Worm (Caenorhabditis elegans) whole organism, L3 larva: Measurements from ENCODE around the gene frm-8.

Experiments
- ZK546.5 ChIP-seq: sonication (generic microtip); optimal IDR thresholded peaks from 2 replicates; lab custom pipeline; 2017; ENCODE audit warnings: missing biosample characterization, missing genetic modification characterization
- ceh-28 ChIP-seq: fragments of 150-350 bp; optimal IDR thresholded peaks from 2 replicates; lab custom pipeline; 2014; ENCODE audit warnings: missing biosample characterization, missing genetic modification reagents, missing genetic modification characterization
- ceh-82 ChIP-seq: fragments of 150-350 bp; optimal IDR thresholded peaks from 2 replicates; lab custom pipeline; 2014; ENCODE audit warnings: missing biosample characterization, missing genetic modification characterization
- ceh-9 ChIP-seq: sonication (generic microtip); optimal IDR thresholded peaks from 2 replicates; lab custom pipeline; 2018; ENCODE audit warnings: missing biosample characterization, missing genetic modification characterization
- daf-12 ChIP-seq: fragments of 150-350 bp; optimal IDR thresholded peaks from 2 replicates; lab custom pipeline; 2014; ENCODE audit warnings: missing biosample characterization, missing genetic modification reagents, missing genetic modification characterization
- egl-5 ChIP-seq: fragments of 150-350 bp; optimal IDR thresholded peaks from 2 replicates; lab custom pipeline; 2017; ENCODE audit warnings: missing biosample characterization, missing genetic modification reagents, missing genetic modification characterization, inconsistent platforms
- elt-1 ChIP-seq: fragments of 150-350 bp; optimal IDR thresholded peaks from 2 replicates; lab custom pipeline; 2014; ENCODE audit warnings: missing biosample characterization, missing genetic modification characterization
- elt-3 ChIP-seq, 3 experiments: fragments of 150-350 bp in 1 of 3; sonication (generic microtip) in 2 of 3; optimal IDR thresholded peaks; 2 replicates in 2 of 3; 4 replicates in 1 of 3; lab custom pipeline; 2014 to 2017; ENCODE audit warnings: missing biosample characterization in 3 of 3, missing genetic modification characterization in 3 of 3
- fkh-2 ChIP-seq: fragments of 150-350 bp; optimal IDR thresholded peaks from 2 replicates; lab custom pipeline; 2014; ENCODE audit warnings: missing biosample characterization, missing genetic modification reagents, missing genetic modification characterization
- fos-1 ChIP-seq: fragments of 150-350 bp; optimal IDR thresholded peaks from 2 replicates; lab custom pipeline; 2014; ENCODE audit warnings: missing biosample characterization, missing genetic modification characterization
- jun-1 ChIP-seq: fragments of 150-350 bp; optimal IDR thresholded peaks from 2 replicates; lab custom pipeline; 2014; ENCODE audit warnings: missing biosample characterization, missing genetic modification reagents, missing genetic modification characterization
- lin-39 ChIP-seq: fragments of 150-350 bp; optimal IDR thresholded peaks from 2 replicates; lab custom pipeline; 2018; ENCODE audit warnings: missing biosample characterization, missing genetic modification reagents, missing genetic modification characterization
- lsy-12 ChIP-seq: sonication (generic microtip); optimal IDR thresholded peaks from 2 replicates; lab custom pipeline; 2016; ENCODE audit warnings: mild to moderate bottlenecking, missing genetic modification characterization, missing compliant biosample characterization
- mdl-1 ChIP-seq: fragments of 150-350 bp; optimal IDR thresholded peaks from 2 replicates; lab custom pipeline; 2014; ENCODE audit warnings: missing biosample characterization, missing genetic modification characterization
- mml-1 ChIP-seq: fragments of 150-350 bp; sonication (generic microtip); optimal IDR thresholded peaks from 3 replicates; lab custom pipeline; 2014; ENCODE audit warnings: missing biosample characterization, missing genetic modification characterization
- nfya-1 ChIP-seq: sonication (generic microtip); optimal IDR thresholded peaks from 2 replicates; lab custom pipeline; 2017; ENCODE audit warnings: missing genetic modification characterization, mild to moderate bottlenecking, missing compliant biosample characterization, antibody characterized with exemption, moderate library complexity; ENCODE audit not compliant: insufficient read depth
- nhr-12 ChIP-seq: fragments of 150-350 bp; optimal IDR thresholded peaks from 2 replicates; lab custom pipeline; 2014; ENCODE audit warnings: missing biosample characterization, missing genetic modification characterization
- nhr-23 ChIP-seq: fragments of 150-350 bp; optimal IDR thresholded peaks from 2 replicates; lab custom pipeline; 2014; ENCODE audit warnings: missing biosample characterization, missing genetic modification reagents, missing genetic modification characterization
- nhr-237 ChIP-seq: fragments of 150-350 bp; optimal IDR thresholded peaks from 2 replicates; lab custom pipeline; 2014; ENCODE audit warnings: missing biosample characterization, missing genetic modification characterization
- nhr-25 ChIP-seq: sonication (generic microtip); optimal IDR thresholded peaks from 2 replicates; lab custom pipeline; 2017; ENCODE audit warnings: missing biosample characterization, missing genetic modification characterization
- nhr-28 ChIP-seq: fragments of 150-350 bp; optimal IDR thresholded peaks from 2 replicates; lab custom pipeline; 2014; ENCODE audit warnings: missing biosample characterization, missing genetic modification characterization
- nhr-43 ChIP-seq: sonication (generic microtip); optimal IDR thresholded peaks from 2 replicates; lab custom pipeline; 2016; ENCODE audit warnings: mild to moderate bottlenecking, missing genetic modification characterization, missing compliant biosample characterization; ENCODE audit not compliant: poor library complexity, severe bottlenecking
- nhr-67 ChIP-seq: fragments of 150-350 bp; optimal IDR thresholded peaks from 2 replicates; lab custom pipeline; 2014; ENCODE audit warnings: missing biosample characterization, missing genetic modification characterization
- nhr-76 ChIP-seq: fragments of 150-350 bp; sonication (generic microtip); optimal IDR thresholded peaks from 5 replicates; lab custom pipeline; 2014; ENCODE audit warnings: missing biosample characterization, missing genetic modification characterization
- nhr-77 ChIP-seq: fragments of 150-350 bp; optimal IDR thresholded peaks from 2 replicates; lab custom pipeline; 2014; ENCODE audit warnings: missing biosample characterization, missing genetic modification characterization
- pha-4 ChIP-seq: fragments of 150-350 bp; optimal IDR thresholded peaks from 2 replicates; lab custom pipeline; 2014; ENCODE audit warnings: missing biosample characterization, missing genetic modification reagents, missing genetic modification characterization
- pqm-1 ChIP-seq: fragments of 150-350 bp; optimal IDR thresholded peaks from 2 replicates; lab custom pipeline; 2017; ENCODE audit warnings: missing biosample characterization, missing genetic modification characterization, inconsistent platforms
- sea-2 ChIP-seq: fragments of 150-350 bp; sonication (generic microtip); optimal IDR thresholded peaks from 4 replicates; lab custom pipeline; 2014; ENCODE audit warnings: missing biosample characterization, missing genetic modification reagents, missing genetic modification characterization
- skn-1 ChIP-seq: fragments of 150-350 bp; optimal IDR thresholded peaks from 2 replicates; lab custom pipeline; 2014; ENCODE audit warnings: missing biosample characterization, missing genetic modification characterization
- snpc-4 ChIP-seq: fragments of 150-350 bp; optimal IDR thresholded peaks from 2 replicates; lab custom pipeline; 2014; ENCODE audit warnings: missing biosample characterization, missing genetic modification characterization
- tbx-2 ChIP-seq: sonication (generic microtip); optimal IDR thresholded peaks from 2 replicates; lab custom pipeline; 2016; ENCODE audit warnings: mild to moderate bottlenecking, missing genetic modification characterization, missing compliant biosample characterization
- unc-39 ChIP-seq: sonication (generic microtip); optimal IDR thresholded peaks from 4 replicates; lab custom pipeline; 2017; ENCODE audit warnings: missing biosample characterization, missing genetic modification characterization
- unc-62 ChIP-seq: fragments of 150-350 bp; sonication (generic microtip); optimal IDR thresholded peaks from 4 replicates; lab custom pipeline; 2014; ENCODE audit warnings: missing biosample characterization, missing genetic modification reagents, missing genetic modification characterization

frm-8 gene

DNA sequence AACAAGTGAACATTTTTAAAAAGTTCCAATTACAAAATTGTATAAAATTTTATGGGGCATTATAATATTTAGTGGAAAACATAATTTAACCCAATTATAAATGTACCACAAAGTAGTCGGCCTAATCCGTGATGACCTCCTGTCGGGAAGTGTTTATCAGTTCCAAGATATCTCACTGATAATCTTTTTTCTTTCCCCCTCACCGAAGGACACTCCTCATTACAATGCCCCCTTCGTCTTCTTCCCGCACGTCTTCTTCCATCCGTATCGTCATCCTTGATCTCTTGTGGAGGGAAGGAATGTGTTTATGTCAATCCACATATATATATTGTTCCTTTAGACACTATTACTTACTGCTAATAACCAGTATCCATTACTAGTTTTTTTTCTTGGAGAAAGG, 53.6 kb downstream of the frm-8 start, which contains the start of gene R148.5:
Gene R148.5 (plus strand): TSS at position 331 of the 400 bp plus-strand sequence.
- no peak for TF ChIP-seq nhr-237 (tag; lab: Kevin White, UChicago)
- no peak for TF ChIP-seq nhr-67
- peak; percentile 14 for TF ChIP-seq elt-1

DNA sequence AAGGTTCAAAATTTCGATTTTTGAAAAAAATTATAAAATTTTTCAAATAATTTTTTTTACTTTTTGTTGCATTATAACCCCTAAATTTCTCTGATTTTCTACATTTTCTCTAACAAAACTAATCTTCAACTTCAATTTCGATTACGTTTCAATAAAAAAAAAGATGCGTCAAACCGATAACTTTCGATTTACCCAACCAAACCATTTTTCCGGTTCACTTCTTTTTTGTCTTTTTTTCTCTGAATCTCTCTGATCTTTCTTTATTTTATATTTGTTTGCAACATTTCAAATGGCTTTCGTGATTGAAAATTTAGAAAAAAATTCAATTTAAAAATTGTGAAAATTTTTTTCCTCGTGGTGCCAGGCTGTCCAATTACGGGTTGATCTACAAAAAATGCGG, 55.5 kb downstream of the frm-8 start:
- TF ChIP-seq nhr-77 (tag; lab: Kevin White, UChicago) (no peak), snpc-4 (no peak), ZK546.5 (tag; lab: Kevin White, UChicago) (no peak), mml-1 (no peak), nfya-1 (tag; lab: Kevin White, UChicago) (no peak), ceh-28 (tag; lab: Kevin White, UChicago) (no peak), unc-39 (no peak), nhr-25 (tag; lab: Kevin White, UChicago) (no peak), nhr-23 (tag; lab: Kevin White, UChicago) (no peak), nhr-28 (tag; lab: Kevin White, UChicago) (no peak), fos-1 (tag; lab: Kevin White, UChicago) (no peak), ceh-82 (no peak), mdl-1 (no peak), nhr-43 (tag; lab: Kevin White, UChicago) (no peak), pha-4 (tag; lab: Kevin White, UChicago) (no peak), daf-12 (tag; lab: Kevin White, UChicago) (no peak)
- TF ChIP-seq, all 47 proteins: peak for 0

DNA sequence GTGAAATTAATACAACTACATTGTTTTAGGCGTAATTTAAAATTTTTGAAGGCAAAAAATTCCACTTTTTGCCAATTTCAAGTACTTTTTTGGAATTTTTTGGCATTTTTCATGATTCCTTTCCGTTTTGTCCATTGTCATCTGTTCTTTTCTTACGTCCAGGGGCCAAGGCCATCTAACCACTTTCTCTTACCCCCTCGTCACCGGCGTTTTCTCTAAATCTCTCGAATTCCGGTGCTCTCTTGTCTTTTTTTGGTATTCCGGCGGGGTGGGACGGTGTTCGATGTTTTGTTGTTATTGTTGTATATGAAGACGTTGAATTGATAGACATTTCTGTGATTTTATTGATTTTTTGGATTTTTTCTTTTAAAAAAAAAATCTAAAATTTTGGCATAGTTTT, 57.4 kb downstream of the frm-8 start:
- TF ChIP-seq mml-1 (no peak), jun-1 (no peak), nhr-23 (tag; lab: Kevin White, UChicago) (peak; percentile 64), elt-1 (no peak), elt-3 (tag; optimal IDR thresholded peaks at IDR 0.05; lab: Kevin White, UChicago) (no peak), nhr-25 (tag; lab: Kevin White, UChicago) (peak; percentile 80)

DNA sequence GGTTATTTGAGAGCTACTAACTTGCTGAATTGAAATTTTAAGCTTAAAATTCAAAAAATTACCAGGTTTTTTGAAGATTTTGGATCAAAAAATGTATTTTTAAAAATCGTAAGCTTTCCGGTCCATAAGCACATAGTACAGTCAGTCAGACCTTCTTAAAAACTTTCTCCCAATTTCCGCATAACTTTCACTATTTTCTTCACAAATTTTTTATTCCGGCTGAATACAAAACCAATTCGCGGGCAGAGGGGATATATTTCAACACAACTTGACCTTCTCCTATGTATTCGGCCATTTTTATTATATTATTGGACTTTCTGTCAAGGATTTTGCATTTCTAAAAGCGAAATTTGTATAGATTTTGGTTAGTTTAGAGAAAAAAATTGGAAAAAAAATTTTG, 58.5 kb downstream of the frm-8 start:
- no peak for TF ChIP-seq snpc-4
- no peak for TF ChIP-seq fos-1 (tag; lab: Kevin White, UChicago)
- no peak for TF ChIP-seq elt-3 (tag; optimal IDR thresholded peaks at IDR 0.05; lab: Kevin White, UChicago)
- TF ChIP-seq nhr-12 (tag; lab: Kevin White, UChicago) = no peak
- TF ChIP-seq pha-4 (tag; lab: Kevin White, UChicago) = no peak
- no peak for TF ChIP-seq ceh-9 (tag; lab: Kevin White, UChicago)
- no peak for TF ChIP-seq nhr-237 (tag; lab: Kevin White, UChicago)
- TF ChIP-seq fkh-2 (tag; lab: Kevin White, UChicago) = no peak
- no peak for TF ChIP-seq nhr-76 (tag; lab: Kevin White, UChicago)
- TF ChIP-seq pqm-1 (tag; lab: Kevin White, UChicago) = no peak
- TF ChIP-seq daf-12 (tag; lab: Kevin White, UChicago) = no peak
- no peak for TF ChIP-seq elt-1
- no peak for TF ChIP-seq unc-39
- no peak for TF ChIP-seq lin-39
- no peak for TF ChIP-seq ZK546.5 (tag; lab: Kevin White, UChicago)
- TF ChIP-seq unc-62 (GFP tag; lab: Kevin White, UChicago) = no peak

DNA sequence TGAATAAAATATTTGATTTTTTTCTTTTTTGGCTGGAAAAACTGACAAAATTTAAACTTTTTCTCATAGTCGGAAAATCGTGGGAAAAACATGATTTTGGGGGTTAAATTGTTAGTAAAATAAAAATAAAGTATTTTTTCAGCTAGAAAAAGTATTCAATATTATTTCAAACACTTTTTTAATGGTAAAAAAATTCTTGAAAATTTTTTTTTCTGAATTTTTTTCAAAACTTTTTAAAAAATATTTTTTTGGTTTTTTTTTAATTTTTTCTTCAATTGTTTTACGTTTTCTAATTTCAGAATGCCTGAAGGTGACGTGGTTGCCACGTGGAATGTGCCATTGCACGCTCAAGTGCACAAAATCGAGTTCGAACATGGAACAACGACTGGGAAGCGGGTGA, 64.0 kb downstream of the frm-8 start, which contains the start of gene C44B11.1:
Gene C44B11.1 (plus strand): TSS at position 301 of the 400 bp plus-strand sequence.
- TF ChIP-seq pqm-1 (tag; lab: Kevin White, UChicago) (no peak), tbx-2 (no peak), skn-1 (tag; lab: Kevin White, UChicago) (no peak), unc-39 (no peak), nhr-28 (tag; lab: Kevin White, UChicago) (no peak), lsy-12 (tag; lab: Kevin White, UChicago) (no peak), lin-39 (no peak), egl-5 (tag; lab: Kevin White, UChicago) (no peak), nhr-76 (tag; lab: Kevin White, UChicago) (no peak), unc-62 (GFP tag; lab: Kevin White, UChicago) (no peak), snpc-4 (no peak), nhr-23 (tag; lab: Kevin White, UChicago) (no peak), sea-2 (no peak), ceh-28 (tag; lab: Kevin White, UChicago) (no peak)
- TF ChIP-seq, all 47 proteins: peak for 0
